Worm (Caenorhabditis elegans): ENCODE results near the gene T07F8.1.
A peak's percentile ranks its signal among the peaks of the same experiment; 100 is the strongest.

The T07F8.1 gene

ce11 chrII:7151969-7152631 lies 3.9 kb downstream of the T07F8.1 start, which contains the start of gene fust-1 (continued):
- no peak; the same call in 1 of the 2 replicates for TF ChIP-seq set-16 (GFP tag; IDR thresholded peaks at IDR 0.05)
- peak; percentile 93 for TF ChIP-seq nhr-42 (GFP tag; IDR thresholded peaks at IDR 0.05)
- TF ChIP-seq zag-1 (tag; optimal IDR thresholded peaks at IDR 0.05) = peak; percentile 72
- peak; percentile 59 for TF ChIP-seq ces-1 (GFP tag; optimal IDR thresholded peaks at IDR 0.05)
- TF ChIP-seq mdt-29 (GFP tag; IDR thresholded peaks at IDR 0.05) = peak; percentile 91
- peak; percentile 92 for TF ChIP-seq duxl-1 (tag; optimal IDR thresholded peaks at IDR 0.05; ENCODE audit: poor library complexity)
- TF ChIP-seq jun-1 (tag; optimal IDR thresholded peaks at IDR 0.05) = peak; percentile 85
- TF ChIP-seq zfp-2 (tag; optimal IDR thresholded peaks at IDR 0.05) = peak; percentile 65
- peak; percentile 76 for TF ChIP-seq cey-2 (tag; optimal IDR thresholded peaks at IDR 0.05; ENCODE audit: borderline replicate concordance, insufficient read depth)
- TF ChIP-seq lsy-2 (tag; optimal IDR thresholded peaks at IDR 0.05) = peak; percentile 80 to 97
- TF ChIP-seq hlh-30 (tag; optimal IDR thresholded peaks at IDR 0.05; ENCODE audit: insufficient read depth) = peak; percentile 83
- peak; percentile 93 for TF ChIP-seq nhr-25 (tag; optimal IDR thresholded peaks at IDR 0.05; ENCODE audit: borderline replicate concordance, insufficient read depth)
- TF ChIP-seq ceh-44 (GFP tag; IDR thresholded peaks at IDR 0.05) = 0 out of 2 replicates have a peak, but pooled peaks have one; percentile 40
- TF ChIP-seq madf-9 (GFP tag; conservative IDR thresholded peaks at IDR 0.05) = peak; percentile 70; the same call in 1 of the 2 replicates
- no peak for TF ChIP-seq ceh-28 (tag; optimal IDR thresholded peaks at IDR 0.05)
- TF ChIP-seq mep-1 (tag; optimal IDR thresholded peaks at IDR 0.05) = peak; percentile 96
- TF ChIP-seq nhr-237 (tag; optimal IDR thresholded peaks at IDR 0.05) = no peak
- peak; percentile 6 for TF ChIP-seq nhr-10 (tag; optimal IDR thresholded peaks at IDR 0.05)
- TF ChIP-seq ceh-20 (GFP tag; IDR thresholded peaks at IDR 0.05) = peak; percentile 94
- no peak for TF ChIP-seq unc-39 (tag; optimal IDR thresholded peaks at IDR 0.05)
- peak; percentile 96 for TF ChIP-seq arid-1 (GFP tag; conservative IDR thresholded peaks at IDR 0.05)
- peak; percentile 95 for TF ChIP-seq T26A8.4 (GFP tag; IDR thresholded peaks at IDR 0.05)
- TF ChIP-seq aha-1 (tag) = peak; percentile 98
- TF ChIP-seq unc-130 (GFP tag; optimal IDR thresholded peaks at IDR 0.05) = peak; percentile 44
- no peak for TF ChIP-seq sdz-12 (GFP tag; optimal IDR thresholded peaks at IDR 0.05)
- TF ChIP-seq fos-1 (tag; optimal IDR thresholded peaks at IDR 0.05) = no peak
- TF ChIP-seq ceh-32 (tag; optimal IDR thresholded peaks at IDR 0.05; ENCODE audit: poor library complexity) = peak; percentile 16
- TF ChIP-seq hmg-1.1 (GFP tag; IDR thresholded peaks at IDR 0.05) = peak; percentile 94
- peak; percentile 91 for TF ChIP-seq Y48G9A.11 (GFP tag; IDR thresholded peaks at IDR 0.05)
- TF ChIP-seq pha-4 (GFP tag; IDR thresholded peaks at IDR 0.05) = peak; percentile 94
- peak; percentile 73 for TF ChIP-seq pha-4 (tag; optimal IDR thresholded peaks at IDR 0.05)
- no peak for TF ChIP-seq tag-97 (GFP tag; IDR thresholded peaks at IDR 0.05)
- peak; percentile 87 for TF ChIP-seq skn-1 (tag; optimal IDR thresholded peaks at IDR 0.05)
- peak; percentile 72 for TF ChIP-seq ama-1 (optimal IDR thresholded peaks at IDR 0.05)
- no peak for TF ChIP-seq R02D3.7 (tag; optimal IDR thresholded peaks at IDR 0.05)
- TF ChIP-seq lin-38 (GFP tag; IDR thresholded peaks at IDR 0.05) = peak; percentile 96
- peak; percentile 88 for TF ChIP-seq egl-43 (GFP tag; IDR thresholded peaks at IDR 0.05)
- TF ChIP-seq F49E8.2 (tag; optimal IDR thresholded peaks at IDR 0.05; ENCODE audit: borderline replicate concordance) = peak; percentile 90
- peak; percentile 86 for TF ChIP-seq php-3 (GFP tag; IDR thresholded peaks at IDR 0.05)
- peak; percentile 61; the same call in 1 of the 2 replicates for TF ChIP-seq nhr-41 (GFP tag; IDR thresholded peaks at IDR 0.05)
- TF ChIP-seq nhr-102 (tag; optimal IDR thresholded peaks at IDR 0.05) = peak; percentile 94
- TF ChIP-seq snpc-4 (tag; optimal IDR thresholded peaks at IDR 0.05) = no peak
- peak; percentile 90 for TF ChIP-seq nhr-48 (tag; optimal IDR thresholded peaks at IDR 0.05)
- TF ChIP-seq pqm-1 (tag; optimal IDR thresholded peaks at IDR 0.05) = peak; percentile 13
- TF ChIP-seq Y5F2A.4 (GFP tag; optimal IDR thresholded peaks at IDR 0.05) = peak; percentile 21
- peak; percentile 71 for TF ChIP-seq nhr-76 (tag; optimal IDR thresholded peaks at IDR 0.05)
- TF ChIP-seq daf-8 (GFP tag; IDR thresholded peaks at IDR 0.05) = no peak
- TF ChIP-seq dve-1 (tag; optimal IDR thresholded peaks at IDR 0.05; ENCODE audit: insufficient read depth) = peak; percentile 97
- TF ChIP-seq daf-12 (tag; optimal IDR thresholded peaks at IDR 0.05) = no peak
- TF ChIP-seq spr-1 (tag; optimal IDR thresholded peaks at IDR 0.05) = peak; percentile 93
